Worm (Caenorhabditis elegans) whole organism, L3 larva: Measurements from ENCODE around the gene F56C3.3.
A peak's percentile ranks its signal among the peaks of the same experiment; 100 is the strongest.

Source experiments
- R02D3.7 ChIP-seq: fragments of 150-350 bp; optimal IDR thresholded peaks from 2 replicates; lab custom pipeline; 2014; ENCODE audit warnings: missing biosample characterization, missing genetic modification characterization
- ceh-82 ChIP-seq: fragments of 150-350 bp; optimal IDR thresholded peaks from 2 replicates; lab custom pipeline; 2014; ENCODE audit warnings: missing biosample characterization, missing genetic modification characterization
- ceh-9 ChIP-seq: sonication (generic microtip); optimal IDR thresholded peaks from 2 replicates; lab custom pipeline; 2018; ENCODE audit warnings: missing biosample characterization, missing genetic modification characterization
- elt-1 ChIP-seq: fragments of 150-350 bp; optimal IDR thresholded peaks from 2 replicates; lab custom pipeline; 2014; ENCODE audit warnings: missing biosample characterization, missing genetic modification characterization
- elt-2 ChIP-seq: sonication (generic microtip); optimal IDR thresholded peaks from 2 replicates; lab custom pipeline; 2016; ENCODE audit warnings: missing genetic modification reagents, mild to moderate bottlenecking, missing genetic modification characterization, missing compliant biosample characterization
- elt-3 ChIP-seq, 3 experiments: fragments of 150-350 bp in 1 of 3; sonication (generic microtip) in 2 of 3; optimal IDR thresholded peaks; 2 replicates in 2 of 3; 4 replicates in 1 of 3; lab custom pipeline; 2014 to 2017; ENCODE audit warnings: missing biosample characterization in 3 of 3, missing genetic modification characterization in 3 of 3
- hmg-11 ChIP-seq: sonication (generic microtip); optimal IDR thresholded peaks from 2 replicates; lab custom pipeline; 2016; ENCODE audit warnings: missing genetic modification characterization, missing compliant biosample characterization
- lsy-12 ChIP-seq: sonication (generic microtip); optimal IDR thresholded peaks from 2 replicates; lab custom pipeline; 2016; ENCODE audit warnings: mild to moderate bottlenecking, missing genetic modification characterization, missing compliant biosample characterization
- nhr-11 ChIP-seq: fragments of 150-350 bp; optimal IDR thresholded peaks from 2 replicates; lab custom pipeline; 2014; ENCODE audit warnings: missing biosample characterization, missing genetic modification characterization
- nhr-23 ChIP-seq: fragments of 150-350 bp; optimal IDR thresholded peaks from 2 replicates; lab custom pipeline; 2014; ENCODE audit warnings: missing biosample characterization, missing genetic modification reagents, missing genetic modification characterization
- nhr-237 ChIP-seq: fragments of 150-350 bp; optimal IDR thresholded peaks from 2 replicates; lab custom pipeline; 2014; ENCODE audit warnings: missing biosample characterization, missing genetic modification characterization
- nhr-25 ChIP-seq: sonication (generic microtip); optimal IDR thresholded peaks from 2 replicates; lab custom pipeline; 2017; ENCODE audit warnings: missing biosample characterization, missing genetic modification characterization
- nhr-43 ChIP-seq: sonication (generic microtip); optimal IDR thresholded peaks from 2 replicates; lab custom pipeline; 2016; ENCODE audit warnings: mild to moderate bottlenecking, missing genetic modification characterization, missing compliant biosample characterization; ENCODE audit not compliant: poor library complexity, severe bottlenecking
- pha-4 ChIP-seq: fragments of 150-350 bp; optimal IDR thresholded peaks from 2 replicates; lab custom pipeline; 2014; ENCODE audit warnings: missing biosample characterization, missing genetic modification reagents, missing genetic modification characterization
- pqm-1 ChIP-seq: fragments of 150-350 bp; optimal IDR thresholded peaks from 2 replicates; lab custom pipeline; 2017; ENCODE audit warnings: missing biosample characterization, missing genetic modification characterization, inconsistent platforms
- sea-2 ChIP-seq: fragments of 150-350 bp; sonication (generic microtip); optimal IDR thresholded peaks from 4 replicates; lab custom pipeline; 2014; ENCODE audit warnings: missing biosample characterization, missing genetic modification reagents, missing genetic modification characterization
- skn-1 ChIP-seq: fragments of 150-350 bp; optimal IDR thresholded peaks from 2 replicates; lab custom pipeline; 2014; ENCODE audit warnings: missing biosample characterization, missing genetic modification characterization

F56C3.3 gene

DNA sequence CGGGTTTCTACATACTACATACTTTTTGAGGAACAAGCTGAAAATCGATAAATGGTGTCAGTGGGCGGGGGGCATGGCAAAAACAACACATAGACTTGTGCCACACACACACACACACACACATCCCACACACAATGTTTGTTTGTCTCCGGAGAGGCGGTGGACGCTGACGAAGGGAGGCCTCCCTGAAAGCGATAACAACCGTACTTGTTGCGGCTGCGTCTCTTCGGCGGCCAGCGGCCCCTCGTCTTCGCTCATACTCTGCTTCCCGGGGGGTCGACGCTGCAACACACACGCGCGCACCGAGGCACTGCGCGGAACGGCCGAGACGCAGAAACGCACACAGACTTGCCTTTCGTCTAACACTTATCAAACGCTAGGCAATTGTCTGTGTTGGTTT, 38.5 kb downstream of the F56C3.3 start (continued):
- TF ChIP-seq elt-3 (tag; optimal IDR thresholded peaks at IDR 0.05; lab: Kevin White, UChicago) (no peak), elt-1 (tag; lab: Kevin White, UChicago) (no peak), nhr-237 (tag; lab: Kevin White, UChicago) (no peak)

DNA sequence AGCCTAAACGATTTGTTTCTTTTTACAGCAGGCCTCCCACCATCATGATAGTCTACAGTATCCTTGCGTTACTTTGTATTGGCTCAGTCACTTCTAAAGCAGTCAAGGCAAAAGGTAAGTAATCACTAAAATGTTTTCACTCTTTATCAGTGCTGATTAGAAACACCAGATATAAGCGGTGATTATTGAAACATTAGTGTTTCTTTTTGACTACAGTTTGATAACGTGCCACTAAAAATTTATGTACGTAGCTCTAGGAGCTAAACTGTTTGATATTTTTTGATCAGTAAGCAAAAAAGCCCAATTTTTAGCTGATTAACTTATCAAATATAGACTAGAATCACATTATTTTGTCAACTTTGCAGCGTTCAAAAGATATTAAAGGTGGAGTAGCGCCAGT, 46.6 kb downstream of the F56C3.3 start:
- no peak for TF ChIP-seq nhr-25 (tag; lab: Kevin White, UChicago)
- TF ChIP-seq elt-2 (tag; lab: Kevin White, UChicago): peak; percentile 24
- TF ChIP-seq elt-1 (tag; lab: Kevin White, UChicago): no peak
- TF ChIP-seq pqm-1: peak; percentile 13

DNA sequence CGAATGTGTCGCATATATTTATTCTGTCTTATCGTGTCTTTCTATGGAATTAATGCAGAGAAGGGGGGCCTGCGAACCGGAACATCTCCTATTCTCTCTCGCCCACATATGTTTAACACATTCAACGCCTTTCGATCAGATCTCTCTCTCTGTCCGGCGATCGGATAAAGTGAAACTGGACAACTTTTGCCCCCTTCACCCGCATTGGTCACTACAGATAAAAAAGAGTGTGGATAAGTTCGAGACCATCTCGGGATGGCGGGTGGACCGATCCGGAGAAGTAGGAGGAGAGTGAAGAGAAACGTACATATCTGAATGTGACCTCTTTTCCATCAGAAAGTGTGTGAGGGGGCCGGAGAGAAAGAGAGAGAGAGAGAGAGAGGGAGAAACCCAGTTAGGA, 47.1 kb downstream of the F56C3.3 start, which contains the start of gene H42K12.3:
H42K12.3 (plus strand) TSS at position 308 of the 400 bp plus-strand sequence.
- TF ChIP-seq nhr-43 (peak; percentile 39), ceh-9 (tag; lab: Kevin White, UChicago) (no peak), nhr-23 (peak; percentile 56)

DNA sequence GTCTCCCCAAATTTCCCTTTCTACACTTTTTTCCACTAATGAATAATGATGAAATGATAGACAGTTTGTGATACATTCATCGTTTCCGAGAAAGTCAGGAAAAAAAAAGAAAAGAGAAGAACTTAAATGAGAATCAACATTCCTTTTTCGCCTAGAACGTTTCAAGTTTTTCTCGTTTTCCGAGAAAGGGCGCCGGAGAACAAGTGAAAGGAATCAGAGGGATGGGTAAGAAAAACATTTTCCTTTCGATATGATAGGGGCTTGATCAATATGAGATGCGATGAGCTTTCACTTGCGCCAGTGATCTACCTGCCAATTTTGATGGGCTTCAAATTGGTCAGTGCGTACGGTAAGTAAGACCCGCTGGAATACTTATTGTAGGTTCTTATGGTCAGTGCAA, 48.7 kb downstream of the F56C3.3 start:
- no peak for TF ChIP-seq lsy-12
- TF ChIP-seq hmg-11: no peak
- TF ChIP-seq R02D3.7: no peak
- no peak for TF ChIP-seq sea-2 (GFP tag; lab: Kevin White, UChicago)
- no peak for TF ChIP-seq skn-1 (tag; lab: Kevin White, UChicago)
- TF ChIP-seq ceh-82 (tag; lab: Kevin White, UChicago): no peak
- TF ChIP-seq nhr-11 (tag; lab: Kevin White, UChicago): no peak
- peak; percentile 18 for TF ChIP-seq nhr-43
- no peak for TF ChIP-seq pha-4 (tag; lab: Kevin White, UChicago)
- TF ChIP-seq, all 47 proteins: peak for 1
